Worm (Caenorhabditis elegans): Measurements from ENCODE around the gene fbxa-210.

ce11 chrV:18143445-18143844 is 18.3 kb downstream of the fbxa-210 start, which contains the start of gene Y37H2A.14:
- no peak for TF ChIP-seq mcd-1 (GFP tag; IDR thresholded peaks at IDR 0.05)
- TF ChIP-seq F49E8.2 (tag; optimal IDR thresholded peaks at IDR 0.05; ENCODE audit: insufficient read depth): no peak
- TF ChIP-seq hsf-1 (GFP tag; IDR thresholded peaks at IDR 0.05): no peak
- TF ChIP-seq snpc-4 (GFP tag; optimal IDR thresholded peaks at IDR 0.05): no peak
- TF ChIP-seq snpc-4 (tag; optimal IDR thresholded peaks at IDR 0.05): no peak
- no peak for TF ChIP-seq hlh-26 (GFP tag; conservative IDR thresholded peaks at IDR 0.05)
- TF ChIP-seq aptf-2 (GFP tag; conservative IDR thresholded peaks at IDR 0.05): no peak
- TF ChIP-seq hmg-20 (GFP tag; IDR thresholded peaks at IDR 0.05): no peak
- no peak for TF ChIP-seq F10E7.11 (tag; optimal IDR thresholded peaks at IDR 0.05)
- TF ChIP-seq ceh-58 (GFP tag; IDR thresholded peaks at IDR 0.05): no peak
- TF ChIP-seq T26A5.8 (tag; optimal IDR thresholded peaks at IDR 0.05): no peak
